Fruit fly (Drosophila melanogaster) whole organism: ENCODE data around the gene CG34313.

ENCODE experiments used
- Dll ChIP-seq: fragments of >200 bp; optimal IDR thresholded peaks from 2 replicates; lab custom pipeline; 2017
- psq ChIP-seq: fragments of >200 bp; optimal IDR thresholded peaks from 2 replicates; lab custom pipeline; 2017
- usp ChIP-seq: fragments of >200 bp; optimal IDR thresholded peaks from 2 replicates; lab custom pipeline; 2017; ENCODE audit warnings: missing biosample characterization, missing genetic modification characterization, mixed read lengths

dm6 chr2L:16885347-16885746 is 6.0 kb downstream of the CG34313 start:
- TF ChIP-seq usp (GFP tag; lab: Kevin White, UChicago), result no peak
- no peak for TF ChIP-seq Dll (lab: Kevin White, UChicago)
- TF ChIP-seq psq, result no peak
